Fruit fly (Drosophila melanogaster): Measurements from ENCODE around the gene CG4362.

Gene CG4362

DNA sequence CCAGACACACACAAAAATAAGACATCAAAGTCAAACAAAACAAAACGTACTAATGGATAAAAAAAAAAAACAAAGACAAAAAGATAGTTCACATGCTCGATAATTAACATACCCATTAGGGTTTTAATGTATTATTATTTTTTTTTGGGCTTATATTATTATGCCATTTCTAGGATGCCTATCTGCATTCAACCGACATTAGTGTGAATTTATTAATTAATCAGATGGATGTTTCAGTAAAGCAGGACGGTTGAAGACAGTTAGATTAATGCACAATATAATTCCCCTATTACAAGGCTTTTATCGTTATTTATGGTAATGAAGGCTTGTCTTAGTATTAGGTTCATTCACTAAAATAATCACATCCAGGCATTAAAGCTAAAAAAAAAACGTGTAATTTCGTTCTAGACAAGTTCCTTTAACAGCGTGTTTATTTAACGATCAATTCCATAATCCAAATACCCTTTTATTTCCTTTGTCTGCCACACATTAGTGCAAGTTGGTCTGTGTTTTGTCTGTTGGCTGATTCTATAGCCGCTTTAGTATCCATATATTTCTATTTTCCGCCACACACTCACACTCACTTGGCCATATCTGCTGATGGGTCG is 42.0 kb downstream of the CG4362 start:
- TF ChIP-seq CG12659 (GFP tag; optimal IDR thresholded peaks at IDR 0.05) (peak; percentile 20), kah (GFP tag; optimal IDR thresholded peaks at IDR 0.05) (no peak), fd96Cb (tag; optimal IDR thresholded peaks at IDR 0.05) (peak; percentile 4), CG2678 (tag; optimal IDR thresholded peaks at IDR 0.05) (peak; percentile 9), Blimp-1 (GFP tag; optimal IDR thresholded peaks at IDR 0.05) (no peak), Jarid2 (GFP tag; optimal IDR thresholded peaks at IDR 0.05) (no peak), CG31441 (GFP tag; IDR thresholded peaks at IDR 0.05) (peak; percentile 35; the same call in 1 of the 2 replicates), row (GFP tag; IDR thresholded peaks at IDR 0.05) (peak; percentile 32; the same call in 2 of the 3 replicates), abd-A (tag; optimal IDR thresholded peaks at IDR 0.05) (no peak), Xrp1 (GFP tag; IDR thresholded peaks at IDR 0.05) (0 out of 2 replicates have a peak, but pooled peaks have one; percentile 6), toy (GFP tag; IDR thresholded peaks at IDR 0.05) (no peak), CG8924 (tag; optimal IDR thresholded peaks at IDR 0.05) (no peak), CG7556 (GFP tag; optimal IDR thresholded peaks at IDR 0.05) (peak; percentile 14), ci (GFP tag; IDR thresholded peaks at IDR 0.05) (no peak), CG13624 (GFP tag; optimal IDR thresholded peaks at IDR 0.05) (peak; percentile 6), CG16779 (GFP tag; IDR thresholded peaks at IDR 0.05) (no peak), Ptx1 (GFP tag; IDR thresholded peaks at IDR 0.05) (peak; percentile 19; the same call in 1 of the 2 replicates), Ssrp (tag; optimal IDR thresholded peaks at IDR 0.05) (peak; percentile 20), gem (tag; optimal IDR thresholded peaks at IDR 0.05) (peak; percentile 44), CG7839 (tag; optimal IDR thresholded peaks at IDR 0.05) (peak; percentile 31), CG18619 (GFP tag; optimal IDR thresholded peaks at IDR 0.05) (peak; percentile 12), Sox102F (GFP tag; optimal IDR thresholded peaks at IDR 0.05) (peak; percentile 37), CG17361 (GFP tag; IDR thresholded peaks at IDR 0.05) (peak; percentile 62; the same call in 2 of the 3 replicates), Atf-2 (GFP tag; optimal IDR thresholded peaks at IDR 0.05) (no peak), CG43689 (GFP tag; IDR thresholded peaks at IDR 0.05) (no peak), CG12391 (tag; optimal IDR thresholded peaks at IDR 0.05) (peak; percentile 2), Aef1 (GFP tag; IDR thresholded peaks at IDR 0.05) (no peak), zen (tag; optimal IDR thresholded peaks at IDR 0.05) (no peak), CG15269 (tag; optimal IDR thresholded peaks at IDR 0.05) (peak; percentile 24), bab2 (GFP tag; optimal IDR thresholded peaks at IDR 0.05) (no peak), Sox100B (GFP tag; optimal IDR thresholded peaks at IDR 0.05) (no peak), CG11093 (GFP tag; IDR thresholded peaks at IDR 0.05) (no peak), Dll (GFP tag; IDR thresholded peaks at IDR 0.05; ENCODE audit: partially characterized antibody) (no peak), shn (GFP tag; optimal IDR thresholded peaks at IDR 0.05) (peak; percentile 9), CG11723 (GFP tag; optimal IDR thresholded peaks at IDR 0.05) (no peak), CG2116 (GFP tag; optimal IDR thresholded peaks at IDR 0.05) (no peak), Hr51 (GFP tag; optimal IDR thresholded peaks at IDR 0.05) (peak in 1 of 2 experiments; percentile 52), br (optimal IDR thresholded peaks at IDR 0.05) (no peak), CG3995 (GFP tag; optimal IDR thresholded peaks at IDR 0.05) (no peak), nmo (GFP tag; optimal IDR thresholded peaks at IDR 0.05) (peak; percentile 34), chif (GFP tag; optimal IDR thresholded peaks at IDR 0.05) (no peak), cwo (GFP tag; optimal IDR thresholded peaks at IDR 0.05) (peak; percentile 34), dmrt99B (tag; optimal IDR thresholded peaks at IDR 0.05) (no peak), Gsc (GFP tag; IDR thresholded peaks at IDR 0.05) (no peak), Oli (tag; optimal IDR thresholded peaks at IDR 0.05) (peak; percentile 19), slbo (GFP tag; IDR thresholded peaks at IDR 0.05) (0 out of 2 replicates have a peak, but pooled peaks have one; percentile 23), pzg (GFP tag; optimal IDR thresholded peaks at IDR 0.05) (no peak), grau (tag; optimal IDR thresholded peaks at IDR 0.05) (peak; percentile 27), CG13424 (tag; optimal IDR thresholded peaks at IDR 0.05) (peak; percentile 29)
